Worm (Caenorhabditis elegans): ENCODE data around the gene C04B4.6.

ce11 chrX:12256594-12257048 lies 18.9 kb downstream of the C04B4.6 start, which contains the start of gene E01G6.2:
- TF ChIP-seq ama-1 (optimal IDR thresholded peaks at IDR 0.05) (no peak), aly-1 (tag; optimal IDR thresholded peaks at IDR 0.05) (no peak), scrt-1 (GFP tag; IDR thresholded peaks at IDR 0.05) (no peak), ceh-13 (GFP tag; optimal IDR thresholded peaks at IDR 0.05) (no peak)
